Worm (Caenorhabditis elegans) whole organism, young adult: Measurements from ENCODE around the gene K03B8.6.
A peak's percentile ranks its signal among the peaks of the same experiment; 100 is the strongest.

Experiments used
- B0336.3 ChIP-seq: fragments of 200-800 bp; sonication (Bioruptor generic); IDR thresholded peaks from 2 replicates; pipeline ENCODE4 v1.3.6; 2022; ENCODE audit warnings: missing genetic modification characterization, missing compliant biosample characterization
- C17E4.6 ChIP-seq: fragments of 200-800 bp; sonication (Bioruptor generic); IDR thresholded peaks from 2 replicates; pipeline ENCODE4 v1.3.6; 2022; ENCODE audit warnings: missing genetic modification reagents, missing genetic modification characterization, missing compliant biosample characterization
- F33H1.4 ChIP-seq: fragments of 200-800 bp; sonication (Bioruptor generic); IDR thresholded peaks from 2 replicates; pipeline ENCODE4 v1.3.6; 2022; ENCODE audit warnings: missing genetic modification reagents, missing genetic modification characterization, missing compliant biosample characterization
- F52B5.7 ChIP-seq: sonication (generic microtip); optimal IDR thresholded peaks from 2 replicates; lab custom pipeline; 2016; ENCODE audit warnings: mild to moderate bottlenecking, missing genetic modification characterization, missing compliant biosample characterization
- F55B11.4 ChIP-seq: sonication (generic microtip); optimal IDR thresholded peaks from 2 replicates; lab custom pipeline; 2016; ENCODE audit warnings: missing compliant biosample characterization, missing genetic modification characterization, borderline replicate concordance; ENCODE audit not compliant: insufficient read depth
- F57C9.4 ChIP-seq: sonication (generic microtip); optimal IDR thresholded peaks from 2 replicates; lab custom pipeline; 2017; ENCODE audit warnings: mild to moderate bottlenecking, missing genetic modification characterization, missing compliant biosample characterization
- K12H6.12 ChIP-seq: fragments of 200-800 bp; sonication (Bioruptor generic); optimal IDR thresholded peaks from 2 replicates; lab custom pipeline; 2018; ENCODE audit warnings: mild to moderate bottlenecking, missing genetic modification characterization, missing compliant biosample characterization
- T26A5.8 ChIP-seq: sonication (generic microtip); optimal IDR thresholded peaks from 2 replicates; lab custom pipeline; 2016; ENCODE audit warnings: missing genetic modification characterization, missing compliant biosample characterization
- Y53F4B.3 ChIP-seq: fragments of 200-800 bp; sonication (Bioruptor generic); IDR thresholded peaks from 2 replicates; pipeline ENCODE4 v1.3.6; 2022; ENCODE audit warnings: missing genetic modification reagents, missing genetic modification characterization, missing compliant biosample characterization
- akir-1 ChIP-seq: fragments of 200-800 bp; sonication (Bioruptor generic); optimal IDR thresholded peaks from 2 replicates; lab custom pipeline; 2018; ENCODE audit warnings: mild to moderate bottlenecking, missing genetic modification characterization, moderate library complexity, missing compliant biosample characterization
- aptf-2 ChIP-seq: fragments of 200-800 bp; sonication (Bioruptor generic); conservative IDR thresholded peaks from 2 replicates; pipeline ENCODE4 v1.3.6; 2022; ENCODE audit warnings: missing genetic modification reagents, missing genetic modification characterization, missing compliant biosample characterization
- attf-5 ChIP-seq: fragments of 200-800 bp; sonication (Bioruptor generic); optimal IDR thresholded peaks from 2 replicates; lab custom pipeline; 2018; ENCODE audit warnings: mild to moderate bottlenecking, missing genetic modification characterization, missing compliant biosample characterization
- ccch-3 ChIP-seq: fragments of 200-800 bp; sonication (Bioruptor generic); optimal IDR thresholded peaks from 2 replicates; lab custom pipeline; 2018; ENCODE audit warnings: mild to moderate bottlenecking, missing genetic modification characterization, missing compliant biosample characterization
- ceh-100 ChIP-seq: fragments of 200-800 bp; sonication (Bioruptor generic); IDR thresholded peaks from 2 replicates; pipeline ENCODE4 v1.3.6; 2022; ENCODE audit warnings: missing genetic modification reagents, missing genetic modification characterization, missing compliant biosample characterization
- ceh-27 ChIP-seq: fragments of 200-800 bp; sonication (Bioruptor generic); optimal IDR thresholded peaks from 2 replicates; lab custom pipeline; 2018; ENCODE audit warnings: mild to moderate bottlenecking, missing genetic modification characterization, moderate library complexity, missing compliant biosample characterization
- ceh-40 ChIP-seq: fragments of 200-800 bp; sonication (Bioruptor generic); IDR thresholded peaks from 2 replicates; pipeline ENCODE4 v1.3.6; 2022; ENCODE audit warnings: missing genetic modification characterization, missing compliant biosample characterization
- ceh-79 ChIP-seq: sonication (generic microtip); optimal IDR thresholded peaks from 2 replicates; lab custom pipeline; 2017; ENCODE audit warnings: mild to moderate bottlenecking, missing genetic modification characterization, missing compliant biosample characterization
- die-1 ChIP-seq: sonication (generic microtip); optimal IDR thresholded peaks from 2 replicates; lab custom pipeline; 2016; ENCODE audit warnings: missing genotype, mild to moderate bottlenecking, missing genetic modification characterization, missing compliant biosample characterization
- egl-18 ChIP-seq: fragments of 200-800 bp; sonication (Bioruptor generic); IDR thresholded peaks from 2 replicates; pipeline ENCODE4 v1.3.6; 2022; ENCODE audit warnings: missing genetic modification reagents, missing genetic modification characterization, missing compliant biosample characterization
- egl-44 ChIP-seq: fragments of 200-800 bp; sonication (Bioruptor generic); IDR thresholded peaks from 2 replicates; pipeline ENCODE4 v1.3.6; 2022; ENCODE audit warnings: missing genetic modification reagents, missing genetic modification characterization, missing compliant biosample characterization
- ekl-4 ChIP-seq: fragments of 200-800 bp; sonication (Bioruptor generic); IDR thresholded peaks from 2 replicates; pipeline ENCODE4 v1.3.6; 2022; ENCODE audit warnings: missing genetic modification reagents, missing genetic modification characterization, missing compliant biosample characterization
- ets-4 ChIP-seq: fragments of 200-800 bp; sonication (Bioruptor generic); optimal IDR thresholded peaks from 2 replicates; lab custom pipeline; 2018; ENCODE audit warnings: mild to moderate bottlenecking, missing genetic modification characterization, missing compliant biosample characterization
- hmg-1.2 ChIP-seq: fragments of 200-800 bp; sonication (Bioruptor generic); IDR thresholded peaks from 2 replicates; pipeline ENCODE4 v1.3.6; 2022; ENCODE audit warnings: missing genetic modification reagents, missing genetic modification characterization, missing compliant biosample characterization
- hmg-20 ChIP-seq: fragments of 200-800 bp; sonication (Bioruptor generic); IDR thresholded peaks from 2 replicates; pipeline ENCODE4 v1.3.6; 2022; ENCODE audit warnings: missing genetic modification reagents, missing genetic modification characterization, missing compliant biosample characterization
- hsf-1 ChIP-seq: fragments of 200-800 bp; sonication (Bioruptor generic); IDR thresholded peaks from 2 replicates; pipeline ENCODE4 v1.3.6; 2022; ENCODE audit warnings: missing genetic modification reagents, missing genetic modification characterization, missing compliant biosample characterization
- let-526 ChIP-seq: fragments of 200-800 bp; sonication (Bioruptor generic); IDR thresholded peaks from 2 replicates; pipeline ENCODE4 v1.3.6; 2022; ENCODE audit warnings: missing genetic modification reagents, missing genetic modification characterization, missing compliant biosample characterization
- lin-35 ChIP-seq, 3 experiments: fragments of 150-350 bp in 2 of 3; sonication (generic microtip) in 1 of 3; optimal IDR thresholded peaks; 2 replicates each; lab custom pipeline; 2014 to 2018; ENCODE audit warnings: missing biosample characterization in 3 of 3, missing genetic modification characterization in 3 of 3, missing genetic modification reagents in 3 of 3
- lir-1 ChIP-seq: fragments of 200-800 bp; sonication (Bioruptor generic); conservative IDR thresholded peaks from 2 replicates; pipeline ENCODE4 v1.3.6; 2022; ENCODE audit warnings: missing genetic modification reagents, missing genetic modification characterization, missing compliant biosample characterization
- lsl-1 ChIP-seq: fragments of 200-800 bp; sonication (Bioruptor generic); optimal IDR thresholded peaks from 2 replicates; lab custom pipeline; 2018; ENCODE audit warnings: mild to moderate bottlenecking, missing genetic modification characterization, moderate library complexity, missing compliant biosample characterization
- lsy-27 ChIP-seq: sonication (generic microtip); optimal IDR thresholded peaks from 2 replicates; lab custom pipeline; 2017; ENCODE audit warnings: missing genetic modification characterization, mild to moderate bottlenecking, missing compliant biosample characterization, antibody characterized with exemption, missing genotype, borderline replicate concordance; ENCODE audit not compliant: insufficient read depth
- mcd-1 ChIP-seq: fragments of 200-800 bp; sonication (Bioruptor generic); IDR thresholded peaks from 2 replicates; pipeline ENCODE4 v1.3.6; 2022; ENCODE audit warnings: missing genetic modification reagents, missing genetic modification characterization, missing compliant biosample characterization
- mxl-1 ChIP-seq: sonication (generic microtip); optimal IDR thresholded peaks from 2 replicates; lab custom pipeline; 2016; ENCODE audit warnings: missing genetic modification characterization, missing compliant biosample characterization
- nhr-120 ChIP-seq: fragments of 200-800 bp; sonication (Bioruptor generic); IDR thresholded peaks from 2 replicates; pipeline ENCODE4 v1.3.6; 2022; ENCODE audit warnings: missing genetic modification characterization, missing compliant biosample characterization
- nhr-179 ChIP-seq: sonication (generic microtip); optimal IDR thresholded peaks from 2 replicates; lab custom pipeline; 2016; ENCODE audit warnings: mild to moderate bottlenecking, missing genetic modification characterization, missing compliant biosample characterization
- nhr-80 ChIP-seq: sonication (generic microtip); optimal IDR thresholded peaks from 2 replicates; lab custom pipeline; 2016; ENCODE audit warnings: missing genetic modification characterization, missing compliant biosample characterization
- nhr-90 ChIP-seq: sonication (generic microtip); optimal IDR thresholded peaks from 2 replicates; lab custom pipeline; 2016; ENCODE audit warnings: missing genotype, mild to moderate bottlenecking, missing genetic modification characterization, missing compliant biosample characterization
- rcor-1 ChIP-seq: fragments of 200-800 bp; sonication (Bioruptor generic); IDR thresholded peaks from 2 replicates; pipeline ENCODE4 v1.3.6; 2022; ENCODE audit warnings: missing genetic modification reagents, missing genetic modification characterization, missing compliant biosample characterization
- sdz-38 ChIP-seq: sonication (generic microtip); optimal IDR thresholded peaks from 2 replicates; lab custom pipeline; 2016; ENCODE audit warnings: missing genotype, missing genetic modification characterization, missing compliant biosample characterization
- sea-2 ChIP-seq: fragments of 200-800 bp; sonication (Bioruptor generic); IDR thresholded peaks from 2 replicates; pipeline ENCODE4 v1.3.6; 2022; ENCODE audit warnings: missing genetic modification characterization, missing compliant biosample characterization
- snpc-4 ChIP-seq, 5 experiments: fragments of 150-350 bp in 1 of 5; sonication (generic microtip) in 4 of 5; optimal IDR thresholded peaks; 2 replicates each; lab custom pipeline; 2014 to 2018; ENCODE audit warnings: missing genetic modification characterization in 5 of 5, missing biosample characterization in 3 of 5, antibody characterized with exemption in 2 of 5, mild to moderate bottlenecking in 2 of 5, missing compliant biosample characterization in 2 of 5, missing genotype in 2 of 5, moderate library complexity in 2 of 5, missing genetic modification reagents in 1 of 5
- somi-1 ChIP-seq: fragments of 200-800 bp; sonication (Bioruptor generic); optimal IDR thresholded peaks from 2 replicates; lab custom pipeline; 2018; ENCODE audit warnings: mild to moderate bottlenecking, missing genetic modification characterization, missing compliant biosample characterization
- tbx-9 ChIP-seq: sonication (generic microtip); optimal IDR thresholded peaks from 2 replicates; lab custom pipeline; 2016; ENCODE audit warnings: borderline replicate concordance, missing genetic modification characterization, inconsistent platforms, missing compliant biosample characterization
- tlf-1 ChIP-seq: fragments of 200-800 bp; sonication (Bioruptor generic); optimal IDR thresholded peaks from 2 replicates; lab custom pipeline; 2018; ENCODE audit warnings: mild to moderate bottlenecking, missing genetic modification characterization, missing compliant biosample characterization
- zfh-2 ChIP-seq: fragments of 200-800 bp; sonication (Bioruptor generic); conservative IDR thresholded peaks from 2 replicates; pipeline ENCODE4 v1.3.6; 2022; ENCODE audit warnings: missing genetic modification reagents, missing genetic modification characterization, missing compliant biosample characterization
- ztf-25 ChIP-seq: fragments of 200-800 bp; sonication (Bioruptor generic); IDR thresholded peaks from 2 replicates; pipeline ENCODE4 v1.3.6; 2022; ENCODE audit warnings: missing genetic modification reagents, missing genetic modification characterization, missing compliant biosample characterization
- ztf-26 ChIP-seq: sonication (generic microtip); optimal IDR thresholded peaks from 2 replicates; lab custom pipeline; 2017; ENCODE audit warnings: missing genetic modification characterization, missing compliant biosample characterization
- ztf-28 ChIP-seq: fragments of 200-800 bp; sonication (Bioruptor generic); IDR thresholded peaks from 2 replicates; pipeline ENCODE4 v1.3.6; 2022; ENCODE audit warnings: missing genetic modification reagents, missing genetic modification characterization, missing compliant biosample characterization
- ztf-6 ChIP-seq: fragments of 200-800 bp; sonication (Bioruptor generic); IDR thresholded peaks from 2 replicates; pipeline ENCODE4 v1.3.6; 2022; ENCODE audit warnings: missing genetic modification reagents, missing genetic modification characterization, missing compliant biosample characterization

Gene K03B8.6

ce11 chrV:11412125-11412524, 4.7 kb downstream of the K03B8.6 start (continued):
- TF ChIP-seq F33H1.4 (GFP tag; lab: Robert Waterston, UW) (peak; percentile 20; the same call in 1 of the 2 replicates), snpc-4 (GFP tag; optimal IDR thresholded peaks at IDR 0.05; lab: Kevin White, UChicago) (no peak), snpc-4 (tag; optimal IDR thresholded peaks at IDR 0.05; lab: Kevin White, UChicago) (peak in 3 of 4 experiments; percentile 9 to 87 (median 73)), ceh-100 (0 out of 2 replicates have a peak, but pooled peaks have one; percentile 47), hmg-1.2 (no peak; the same call in 1 of the 2 replicates), nhr-179 (tag; lab: Kevin White, UChicago) (no peak), lsl-1 (peak; percentile 32), egl-18 (GFP tag; lab: Robert Waterston, UW) (no peak), F52B5.7 (peak; percentile 75), Y53F4B.3 (GFP tag; lab: Robert Waterston, UW) (no peak), mxl-1 (tag; lab: Kevin White, UChicago) (no peak), ztf-25 (0 out of 2 replicates have a peak, but pooled peaks have one; percentile 35), sea-2 (GFP tag; lab: Robert Waterston, UW) (no peak), ceh-40 (no peak), hsf-1 (GFP tag; lab: Robert Waterston, UW) (no peak), let-526 (no peak), aptf-2 (GFP tag; lab: Robert Waterston, UW) (no peak), C17E4.6 (GFP tag; lab: Robert Waterston, UW) (no peak), nhr-120 (GFP tag; lab: Robert Waterston, UW) (no peak), zfh-2 (GFP tag; lab: Robert Waterston, UW) (no peak), ccch-3 (GFP tag; lab: Kevin White, UChicago) (no peak), K12H6.12 (peak; percentile 15), lsy-27 (peak; percentile 30), T26A5.8 (no peak), lin-35 (GFP tag; optimal IDR thresholded peaks at IDR 0.05; lab: Kevin White, UChicago) (no peak), sdz-38 (tag; lab: Kevin White, UChicago) (no peak), lir-1 (0 out of 2 replicates have a peak, but pooled peaks have one; percentile 5), tlf-1 (peak; percentile 39), nhr-80 (tag; lab: Kevin White, UChicago) (peak; percentile 60), F55B11.4 (no peak), rcor-1 (GFP tag; lab: Robert Waterston, UW) (0 out of 2 replicates have a peak, but pooled peaks have one; percentile 36), B0336.3 (no peak; the same call in 1 of the 2 replicates), F57C9.4 (tag; lab: Kevin White, UChicago) (no peak), ztf-28 (GFP tag; lab: Robert Waterston, UW) (0 out of 2 replicates have a peak, but pooled peaks have one; percentile 25), ztf-26 (tag; lab: Kevin White, UChicago) (no peak), ceh-27 (peak; percentile 6), attf-5 (GFP tag; lab: Kevin White, UChicago) (peak; percentile 37), akir-1 (GFP tag; lab: Kevin White, UChicago) (no peak), ztf-6 (GFP tag; lab: Robert Waterston, UW) (no peak), ceh-79 (tag; lab: Kevin White, UChicago) (no peak), tbx-9 (tag; lab: Kevin White, UChicago) (no peak), egl-44 (GFP tag; lab: Robert Waterston, UW) (no peak), mcd-1 (GFP tag; lab: Robert Waterston, UW) (no peak; the same call in 1 of the 2 replicates), ets-4 (GFP tag; lab: Kevin White, UChicago) (no peak), nhr-90 (tag; lab: Kevin White, UChicago) (no peak), hmg-20 (GFP tag; lab: Robert Waterston, UW) (no peak), somi-1 (GFP tag; lab: Kevin White, UChicago) (peak; percentile 21), die-1 (peak; percentile 58), ekl-4 (GFP tag; lab: Robert Waterston, UW) (no peak)
